Fruit fly (Drosophila melanogaster): ENCODE data around the gene CG5087.

The CG5087 gene

dm6 chr3L:8978678-8979413 is 19.1 kb upstream of the CG5087 start (continued):
- TF ChIP-seq Jra (GFP tag; optimal IDR thresholded peaks at IDR 0.05) (no peak), sv (GFP tag; optimal IDR thresholded peaks at IDR 0.05) (no peak), rgr (GFP tag; optimal IDR thresholded peaks at IDR 0.05) (peak; percentile 46)

- TF ChIP-seq Hr78 (GFP tag; optimal IDR thresholded peaks at IDR 0.05) = no peak
- no peak for TF ChIP-seq dl (GFP tag; optimal IDR thresholded peaks at IDR 0.05; ENCODE audit: insufficient read depth in 1 of 2, partially characterized antibody in 2 of 2)
- no peak for TF ChIP-seq Rel (GFP tag; optimal IDR thresholded peaks at IDR 0.05)
- no peak for TF ChIP-seq Rel (tag; optimal IDR thresholded peaks at IDR 0.05)
- TF ChIP-seq rgr (GFP tag; optimal IDR thresholded peaks at IDR 0.05) = no peak
- no peak for TF ChIP-seq brk (GFP tag; optimal IDR thresholded peaks at IDR 0.05)
- no peak for TF ChIP-seq N (GFP tag; optimal IDR thresholded peaks at IDR 0.05)
- TF ChIP-seq dmrt93B (GFP tag; optimal IDR thresholded peaks at IDR 0.05) = no peak
- no peak for TF ChIP-seq jim (GFP tag; optimal IDR thresholded peaks at IDR 0.05)
- no peak for TF ChIP-seq Dif (GFP tag; optimal IDR thresholded peaks at IDR 0.05; ENCODE audit: partially characterized antibody)
- no peak for TF ChIP-seq Dfd (GFP tag; optimal IDR thresholded peaks at IDR 0.05)
These were observed 18.2 kb upstream of the CG5087 start, which contains the start of gene CG5644 for dm6 chr3L:8979780-8980179. Gene CG5644, minus strand, starts transcription at chr3L:8979880.

- TF ChIP-seq Myc (optimal IDR thresholded peaks at IDR 0.05) (no peak), psq (GFP tag; optimal IDR thresholded peaks at IDR 0.05) (no peak), Hr83 (GFP tag; optimal IDR thresholded peaks at IDR 0.05; ENCODE audit: poor library complexity, severe bottlenecking) (no peak), Dfd (GFP tag; optimal IDR thresholded peaks at IDR 0.05) (no peak), Rel (GFP tag; optimal IDR thresholded peaks at IDR 0.05) (no peak), Rel (tag; optimal IDR thresholded peaks at IDR 0.05) (no peak), Hr78 (GFP tag; optimal IDR thresholded peaks at IDR 0.05) (no peak), fru (GFP tag; optimal IDR thresholded peaks at IDR 0.05) (no peak), usp (GFP tag; optimal IDR thresholded peaks at IDR 0.05) (no peak), pan (optimal IDR thresholded peaks at IDR 0.05) (no peak), sage (GFP tag; optimal IDR thresholded peaks at IDR 0.05) (no peak), CrebA (GFP tag; optimal IDR thresholded peaks at IDR 0.05; ENCODE audit: borderline replicate concordance) (no peak), ey (GFP tag; optimal IDR thresholded peaks at IDR 0.05) (no peak), dl (GFP tag; optimal IDR thresholded peaks at IDR 0.05; ENCODE audit: insufficient read depth in 1 of 2, partially characterized antibody in 2 of 2) (no peak), foxo (GFP tag; optimal IDR thresholded peaks at IDR 0.05) (no peak)
These were observed 16.5 kb upstream of the CG5087 start, which contains the start of gene CG13314 for dm6 chr3L:8981495-8981894. Gene CG13314, plus strand, starts transcription at chr3L:8981795.

dm6 chr3L:8982044-8982443 is 15.9 kb upstream of the CG5087 start:
- no peak for TF ChIP-seq N (GFP tag; optimal IDR thresholded peaks at IDR 0.05)
- peak; percentile 12 for TF ChIP-seq h (GFP tag; optimal IDR thresholded peaks at IDR 0.05)
- no peak for TF ChIP-seq dl (GFP tag; optimal IDR thresholded peaks at IDR 0.05; ENCODE audit: insufficient read depth in 1 of 2, partially characterized antibody in 2 of 2)
- peak; percentile 15 for TF ChIP-seq HLH106 (tag; optimal IDR thresholded peaks at IDR 0.05)
- no peak for TF ChIP-seq OdsH (GFP tag; optimal IDR thresholded peaks at IDR 0.05)
- TF ChIP-seq dsf (GFP tag; optimal IDR thresholded peaks at IDR 0.05; ENCODE audit: borderline replicate concordance) = no peak
- peak in 1 of 2 experiments; percentile 26 for TF ChIP-seq foxo (GFP tag; optimal IDR thresholded peaks at IDR 0.05)
- no peak for TF ChIP-seq Abd-B (GFP tag; optimal IDR thresholded peaks at IDR 0.05)
- TF ChIP-seq woc (GFP tag; optimal IDR thresholded peaks at IDR 0.05) = no peak

- TF ChIP-seq rgr (GFP tag; optimal IDR thresholded peaks at IDR 0.05) (peak; percentile 8), Hnf4 (GFP tag; optimal IDR thresholded peaks at IDR 0.05) (no peak), h (GFP tag; optimal IDR thresholded peaks at IDR 0.05) (peak; percentile 52), Hr83 (GFP tag; optimal IDR thresholded peaks at IDR 0.05; ENCODE audit: poor library complexity, severe bottlenecking) (peak; percentile 38), CG9705 (GFP tag; optimal IDR thresholded peaks at IDR 0.05) (no peak), woc (GFP tag; optimal IDR thresholded peaks at IDR 0.05) (peak; percentile 25), Abd-B (GFP tag; optimal IDR thresholded peaks at IDR 0.05) (no peak), pan (optimal IDR thresholded peaks at IDR 0.05) (no peak), sage (GFP tag; optimal IDR thresholded peaks at IDR 0.05) (no peak), br (GFP tag; optimal IDR thresholded peaks at IDR 0.05) (peak; percentile 26), HLH106 (tag; optimal IDR thresholded peaks at IDR 0.05) (peak; percentile 32), Sp1 (GFP tag; optimal IDR thresholded peaks at IDR 0.05) (peak; percentile 2), foxo (GFP tag; optimal IDR thresholded peaks at IDR 0.05) (peak in 1 of 2 experiments; percentile 41)
These were observed 12.7 kb upstream of the CG5087 start for dm6 chr3L:8985132-8985847.

Data from whole organism, wandering third instar larva.